Worm (Caenorhabditis elegans): ENCODE results near the gene H40L08.9.

The H40L08.9 gene

DNA sequence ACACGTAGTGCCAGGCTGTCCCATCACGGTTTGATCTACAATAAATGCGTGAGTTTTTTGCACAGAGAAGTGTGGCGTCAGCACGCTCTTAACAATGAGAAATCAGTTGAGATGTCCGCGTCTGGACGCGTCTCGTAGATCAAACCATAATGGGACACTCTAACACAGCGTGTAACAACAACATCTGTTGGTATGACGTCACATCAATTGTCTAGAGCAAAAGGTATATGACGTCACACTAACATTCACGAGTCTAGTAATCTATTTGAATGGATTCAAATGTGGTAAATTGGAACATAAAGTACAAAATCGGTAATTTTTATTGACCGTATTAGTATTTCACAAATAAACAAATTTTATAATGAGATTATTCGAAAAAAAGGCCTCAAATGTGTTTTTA, 39.5 kb upstream of the H40L08.9 start:
- TF ChIP-seq nhr-42 (GFP tag; IDR thresholded peaks at IDR 0.05) (no peak), zfp-2 (tag; optimal IDR thresholded peaks at IDR 0.05) (no peak), unc-62 (GFP tag; optimal IDR thresholded peaks at IDR 0.05 in 1 of 2) (peak in 1 of 2 experiments; percentile 1), unc-62 (tag; optimal IDR thresholded peaks at IDR 0.05) (no peak), tag-97 (GFP tag; IDR thresholded peaks at IDR 0.05) (no peak), hmg-1.1 (GFP tag; IDR thresholded peaks at IDR 0.05) (no peak), pha-4 (GFP tag; IDR thresholded peaks at IDR 0.05) (no peak), pha-4 (tag; optimal IDR thresholded peaks at IDR 0.05) (no peak)

DNA sequence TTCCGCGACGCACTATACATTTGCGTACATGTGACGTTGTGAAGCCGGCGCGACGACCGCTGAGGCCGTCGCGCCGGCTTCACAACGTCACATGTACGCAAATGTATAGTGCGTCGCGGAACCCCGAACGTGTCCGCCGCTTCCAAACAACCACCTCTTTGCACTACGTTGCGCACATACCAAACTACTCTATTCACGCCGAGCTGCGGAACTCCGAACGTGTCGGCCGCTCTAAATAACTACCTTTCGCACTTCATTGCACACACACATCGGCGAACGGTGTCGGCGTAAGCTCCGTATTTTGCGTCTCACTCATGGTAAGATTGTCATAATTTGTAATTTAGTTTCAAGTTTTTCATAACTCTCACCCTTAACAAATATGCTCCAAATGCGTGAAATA, 35.9 kb upstream of the H40L08.9 start:
- TF ChIP-seq Y105C5A.15 (GFP tag; IDR thresholded peaks at IDR 0.05), result no peak
- peak in 1 of 2 experiments; percentile 88 for TF ChIP-seq unc-62 (GFP tag; optimal IDR thresholded peaks at IDR 0.05 in 1 of 2)
- no peak for TF ChIP-seq unc-62 (tag; optimal IDR thresholded peaks at IDR 0.05)
- TF ChIP-seq ceh-32 (tag; optimal IDR thresholded peaks at IDR 0.05; ENCODE audit: poor library complexity), result no peak
- TF ChIP-seq nhr-28 (tag; optimal IDR thresholded peaks at IDR 0.05), result no peak
- TF ChIP-seq ctbp-1 (GFP tag; IDR thresholded peaks at IDR 0.05), result no peak

DNA sequence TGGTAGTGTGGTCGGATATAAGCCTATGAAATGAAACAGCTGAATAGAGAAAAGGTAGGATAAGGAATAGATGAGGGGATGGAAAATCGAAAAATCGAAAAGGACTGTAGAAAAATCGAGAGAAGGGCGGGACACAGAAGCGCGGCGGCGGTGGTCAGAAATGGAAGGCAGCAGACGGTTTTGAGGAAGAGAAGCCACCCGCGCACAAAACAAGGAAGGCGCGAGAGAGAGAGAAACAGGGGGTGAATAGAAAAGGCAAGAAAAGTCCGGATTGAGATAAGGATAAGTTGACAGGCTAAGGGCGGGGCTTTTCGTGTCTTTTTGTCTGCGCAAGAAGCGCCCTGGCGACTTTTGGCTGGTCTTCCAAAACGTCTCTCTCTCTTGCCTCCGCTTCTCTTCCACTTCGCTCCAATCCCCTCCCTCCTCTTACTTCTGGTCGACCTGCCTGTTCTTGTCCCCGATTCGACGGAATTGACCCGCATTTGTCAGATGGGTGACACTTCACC, 31.5 kb upstream of the H40L08.9 start, which contains the start of gene mlt-9:
mlt-9 (minus strand) TSS at position 51 of the 506 bp plus-strand sequence.
- peak; percentile 6 for TF ChIP-seq hlh-11 (tag; optimal IDR thresholded peaks at IDR 0.05)
- no peak for TF ChIP-seq rbr-2 (tag; optimal IDR thresholded peaks at IDR 0.05)
- TF ChIP-seq nhr-28 (tag; optimal IDR thresholded peaks at IDR 0.05), result no peak
- TF ChIP-seq ceh-20 (GFP tag; IDR thresholded peaks at IDR 0.05), result no peak
- 0 out of 2 replicates have a peak, but pooled peaks have one; percentile 10 for TF ChIP-seq hmg-1.1 (GFP tag; IDR thresholded peaks at IDR 0.05)
- TF ChIP-seq fos-1 (tag; optimal IDR thresholded peaks at IDR 0.05), result no peak
- TF ChIP-seq nhr-77 (tag; optimal IDR thresholded peaks at IDR 0.05), result no peak
- TF ChIP-seq lin-13 (GFP tag; optimal IDR thresholded peaks at IDR 0.05), result no peak
- TF ChIP-seq ceh-44 (GFP tag; IDR thresholded peaks at IDR 0.05), result no peak
- TF ChIP-seq nhr-76 (tag; optimal IDR thresholded peaks at IDR 0.05), result no peak

DNA sequence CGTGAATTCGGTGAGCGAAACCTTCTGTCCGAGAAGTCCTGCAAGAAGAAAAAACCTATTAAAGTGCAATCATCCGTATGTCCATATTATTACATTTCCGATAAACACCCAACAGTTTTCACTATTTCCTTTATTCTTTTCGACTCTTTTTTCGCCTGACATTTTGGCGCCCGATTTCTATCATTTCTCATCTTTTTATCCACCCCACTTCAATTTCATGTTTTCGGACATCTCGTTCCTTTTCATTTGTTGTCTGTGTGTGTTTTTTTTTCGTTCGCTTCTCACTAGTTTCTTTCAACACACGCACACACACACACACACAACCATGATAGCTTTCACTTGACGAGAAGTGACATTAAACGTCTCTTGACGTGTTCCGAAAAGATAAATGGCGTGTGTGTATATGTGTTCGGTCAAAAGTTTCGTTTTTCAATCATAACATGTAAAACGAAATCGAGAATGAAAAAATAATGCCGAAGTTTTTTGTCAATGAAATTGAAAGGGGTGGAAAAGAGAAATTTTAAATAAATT, 28.7 kb upstream of the H40L08.9 start:
- TF ChIP-seq nhr-28 (tag; optimal IDR thresholded peaks at IDR 0.05) (peak; percentile 68), daf-16 (GFP tag; optimal IDR thresholded peaks at IDR 0.05) (peak in 1 of 2 experiments; percentile 3), daf-16 (tag; optimal IDR thresholded peaks at IDR 0.05) (no peak), vab-7 (GFP tag; IDR thresholded peaks at IDR 0.05) (no peak), mdl-1 (tag; optimal IDR thresholded peaks at IDR 0.05) (peak in 1 of 2 experiments; percentile 65), unc-39 (tag; optimal IDR thresholded peaks at IDR 0.05) (no peak), mes-2 (tag; optimal IDR thresholded peaks at IDR 0.05; ENCODE audit: poor library complexity, severe bottlenecking) (peak; percentile 24), hlh-30 (tag; optimal IDR thresholded peaks at IDR 0.05; ENCODE audit: insufficient read depth) (peak; percentile 22), dmd-9 (GFP tag; IDR thresholded peaks at IDR 0.05) (no peak), pha-4 (GFP tag; IDR thresholded peaks at IDR 0.05) (no peak), pha-4 (tag; optimal IDR thresholded peaks at IDR 0.05) (no peak), ctbp-1 (GFP tag; IDR thresholded peaks at IDR 0.05) (0 out of 2 replicates have a peak, but pooled peaks have one; percentile 23), ztf-11 (tag; optimal IDR thresholded peaks at IDR 0.05) (no peak), ceh-44 (GFP tag; IDR thresholded peaks at IDR 0.05) (no peak), nhr-48 (tag; optimal IDR thresholded peaks at IDR 0.05) (peak; percentile 8), hlh-11 (tag; optimal IDR thresholded peaks at IDR 0.05) (peak; percentile 35), aha-1 (tag) (peak; percentile 15), zfp-2 (tag; optimal IDR thresholded peaks at IDR 0.05) (no peak), unc-62 (GFP tag; optimal IDR thresholded peaks at IDR 0.05 in 1 of 2) (peak in 1 of 2 experiments; percentile 93), unc-62 (tag; optimal IDR thresholded peaks at IDR 0.05) (no peak)

- no peak for TF ChIP-seq dmd-9 (GFP tag; IDR thresholded peaks at IDR 0.05)
- TF ChIP-seq ceh-20 (GFP tag; IDR thresholded peaks at IDR 0.05), result no peak
- TF ChIP-seq jun-1 (tag; optimal IDR thresholded peaks at IDR 0.05), result no peak
- TF ChIP-seq nhr-11 (tag; optimal IDR thresholded peaks at IDR 0.05), result no peak
- TF ChIP-seq daf-12 (tag; optimal IDR thresholded peaks at IDR 0.05), result no peak
- TF ChIP-seq mxl-2 (GFP tag; conservative IDR thresholded peaks at IDR 0.05), result no peak
- no peak for TF ChIP-seq saeg-2 (GFP tag; IDR thresholded peaks at IDR 0.05)
- peak in 1 of 2 experiments; percentile 96 for TF ChIP-seq unc-62 (GFP tag; optimal IDR thresholded peaks at IDR 0.05 in 1 of 2)
- TF ChIP-seq unc-62 (tag; optimal IDR thresholded peaks at IDR 0.05), result no peak
- TF ChIP-seq zip-2 (tag; optimal IDR thresholded peaks at IDR 0.05), result no peak
Measured at ce11 chrX:15103481-15103880, 27.2 kb upstream of the H40L08.9 start.
